Fruit fly (Drosophila melanogaster) whole organism, embryonic: ENCODE data around the gene gro.

ENCODE experiments used
- BEAF-32 ChIP-seq: fragments of 200-800 bp; sonication (Bioruptor generic); optimal IDR thresholded peaks from 3 replicates; lab custom pipeline; 2017; ENCODE audit warnings: missing biosample characterization, missing genetic modification characterization, mild to moderate bottlenecking, moderate library complexity, missing genetic modification reagents
- CG1024 ChIP-seq: fragments of 200-800 bp; sonication (Bioruptor generic); IDR thresholded peaks from 2 replicates; pipeline ENCODE4 v1.3.6; 2022; ENCODE audit warnings: missing biosample characterization, missing genetic modification characterization
- CG11560 ChIP-seq: fragments of 200-800 bp; sonication (Bioruptor generic); IDR thresholded peaks from 3 replicates; pipeline ENCODE4 v1.3.6; 2022; ENCODE audit warnings: missing biosample characterization, missing genetic modification characterization
- CG11696 ChIP-seq: fragments of 200-800 bp; sonication (Bioruptor generic); IDR thresholded peaks from 2 replicates; pipeline ENCODE4 v1.3.6; 2022; ENCODE audit warnings: missing biosample characterization, missing genetic modification characterization
- CG13287 ChIP-seq: fragments of 200-800 bp; sonication (Bioruptor generic); IDR thresholded peaks from 2 replicates; pipeline ENCODE4 v1.3.6; 2022; ENCODE audit warnings: missing biosample characterization, missing genetic modification characterization; ENCODE audit not compliant: partially characterized antibody
- CG13775 ChIP-seq: fragments of 200-800 bp; sonication (Bioruptor generic); optimal IDR thresholded peaks from 3 replicates; lab custom pipeline; 2017; ENCODE audit warnings: missing biosample characterization, mild to moderate bottlenecking, missing genetic modification characterization
- CG14050 ChIP-seq: fragments of 200-800 bp; sonication (Bioruptor generic); IDR thresholded peaks from 3 replicates; pipeline ENCODE4 v1.3.6; 2022; ENCODE audit warnings: missing biosample characterization, missing genetic modification characterization
- CG15269 ChIP-seq: fragments of 200-800 bp; sonication (Bioruptor generic); optimal IDR thresholded peaks from 2 replicates; lab custom pipeline; 2018; ENCODE audit warnings: missing biosample characterization, mild to moderate bottlenecking, missing genetic modification characterization, moderate library complexity
- CG1602 ChIP-seq: fragments of 200-800 bp; sonication (Bioruptor generic); optimal IDR thresholded peaks from 3 replicates; lab custom pipeline; 2016; ENCODE audit warnings: missing biosample characterization, missing genetic modification characterization
- CG17802 ChIP-seq: fragments of 200-800 bp; sonication (Bioruptor generic); optimal IDR thresholded peaks from 2 replicates; lab custom pipeline; 2018; ENCODE audit warnings: missing biosample characterization, mild to moderate bottlenecking, missing genetic modification characterization, moderate library complexity
- CG18011 ChIP-seq: fragments of 200-800 bp; sonication (Bioruptor generic); optimal IDR thresholded peaks from 2 replicates; lab custom pipeline; 2017; ENCODE audit warnings: missing biosample characterization, missing genetic modification characterization, mild to moderate bottlenecking, moderate library complexity, missing genotype
- CG2116 ChIP-seq: fragments of 200-800 bp; sonication (Bioruptor generic); optimal IDR thresholded peaks from 3 replicates; lab custom pipeline; 2018; ENCODE audit warnings: missing biosample characterization, mild to moderate bottlenecking, missing genetic modification characterization
- CG31388 ChIP-seq: fragments of 200-800 bp; sonication (Bioruptor generic); optimal IDR thresholded peaks from 2 replicates; lab custom pipeline; 2016; ENCODE audit warnings: missing biosample characterization, missing genetic modification characterization
- CG3281 ChIP-seq: fragments of 200-800 bp; sonication (Bioruptor generic); optimal IDR thresholded peaks from 3 replicates; lab custom pipeline; 2017; ENCODE audit warnings: missing biosample characterization, mild to moderate bottlenecking, missing genetic modification characterization
- CG33213 ChIP-seq: fragments of 200-800 bp; sonication (Bioruptor generic); optimal IDR thresholded peaks from 3 replicates; lab custom pipeline; 2016; ENCODE audit warnings: missing biosample characterization, missing genetic modification characterization
- CG4820 ChIP-seq: fragments of 200-800 bp; sonication (Bioruptor generic); optimal IDR thresholded peaks from 3 replicates; lab custom pipeline; 2016; ENCODE audit warnings: missing biosample characterization, missing genetic modification characterization
- CG6254 ChIP-seq: fragments of 200-800 bp; sonication (Bioruptor generic); optimal IDR thresholded peaks from 3 replicates; lab custom pipeline; 2017; ENCODE audit warnings: mild to moderate bottlenecking, missing biosample characterization, missing genetic modification reagents, missing genetic modification characterization
- CG6683 ChIP-seq: fragments of 200-800 bp; sonication (Bioruptor generic); optimal IDR thresholded peaks from 2 replicates; lab custom pipeline; 2017; ENCODE audit warnings: missing biosample characterization, mild to moderate bottlenecking, missing genetic modification characterization, missing genetic modification reagents
- CG8944 ChIP-seq: fragments of 200-800 bp; sonication (Bioruptor generic); optimal IDR thresholded peaks from 3 replicates; lab custom pipeline; 2016; ENCODE audit warnings: missing biosample characterization, missing genetic modification characterization
- H2.0 ChIP-seq: fragments of 200-800 bp; sonication (Bioruptor generic); IDR thresholded peaks from 2 replicates; pipeline ENCODE4 v1.3.6; 2022; ENCODE audit warnings: missing biosample characterization, missing genetic modification characterization
- Hand ChIP-seq: fragments of 200-800 bp; sonication (Bioruptor generic); optimal IDR thresholded peaks from 2 replicates; lab custom pipeline; 2017; ENCODE audit warnings: mild to moderate bottlenecking, missing biosample characterization, missing genetic modification reagents, missing genetic modification characterization
- Hr3 ChIP-seq: fragments of 200-800 bp; sonication (Bioruptor generic); optimal IDR thresholded peaks from 3 replicates; lab custom pipeline; 2016; ENCODE audit warnings: missing biosample characterization, missing genetic modification characterization
- MTF-1 ChIP-seq: fragments of 200-800 bp; sonication (Bioruptor generic); optimal IDR thresholded peaks from 2 replicates; lab custom pipeline; 2018; ENCODE audit warnings: missing biosample characterization, mild to moderate bottlenecking, missing genetic modification characterization, borderline replicate concordance
- Max ChIP-seq: fragments of 200-800 bp; sonication (Bioruptor generic); optimal IDR thresholded peaks from 2 replicates; lab custom pipeline; 2016; ENCODE audit warnings: missing biosample characterization, mild to moderate bottlenecking, missing genetic modification characterization
- Ptx1 ChIP-seq: fragments of 200-800 bp; sonication (Bioruptor generic); IDR thresholded peaks from 2 replicates; pipeline ENCODE4 v1.3.6; 2022; ENCODE audit warnings: missing biosample characterization, missing genetic modification characterization
- Rfx ChIP-seq: fragments of 200-800 bp; sonication (Bioruptor generic); IDR thresholded peaks from 2 replicates; pipeline ENCODE4 v1.3.6; 2022; ENCODE audit warnings: missing biosample characterization, missing genetic modification characterization
- Scr ChIP-seq: fragments of 200-800 bp; sonication (Bioruptor generic); IDR thresholded peaks from 2 replicates; pipeline ENCODE4 v1.3.6; 2022; ENCODE audit warnings: missing biosample characterization, missing genetic modification characterization; ENCODE audit not compliant: partially characterized antibody
- Side ChIP-seq: fragments of 200-800 bp; sonication (Bioruptor generic); optimal IDR thresholded peaks from 2 replicates; lab custom pipeline; 2016; ENCODE audit warnings: missing biosample characterization, missing genetic modification characterization
- Sox102F ChIP-seq: fragments of 200-800 bp; sonication (Bioruptor generic); optimal IDR thresholded peaks from 2 replicates; lab custom pipeline; 2018; ENCODE audit warnings: missing biosample characterization, mild to moderate bottlenecking, missing genetic modification characterization, moderate library complexity
- ab ChIP-seq: fragments of 200-800 bp; sonication (Bioruptor generic); optimal IDR thresholded peaks from 2 replicates; lab custom pipeline; 2016; ENCODE audit warnings: missing biosample characterization, missing genetic modification characterization
- ap ChIP-seq: fragments of 200-800 bp; sonication (Bioruptor generic); IDR thresholded peaks from 2 replicates; pipeline ENCODE4 v1.3.6; 2022; ENCODE audit warnings: missing biosample characterization, missing genetic modification characterization
- az2 ChIP-seq: fragments of 200-800 bp; sonication (Bioruptor generic); optimal IDR thresholded peaks from 3 replicates; lab custom pipeline; 2016; ENCODE audit warnings: missing biosample characterization, missing genetic modification characterization
- br ChIP-seq: fragments of >200 bp; optimal IDR thresholded peaks from 2 replicates; lab custom pipeline; 2017
- cato ChIP-seq: fragments of 200-800 bp; sonication (Bioruptor generic); optimal IDR thresholded peaks from 2 replicates; lab custom pipeline; 2016; ENCODE audit warnings: missing biosample characterization, missing genetic modification characterization, borderline replicate concordance
- chm ChIP-seq: fragments of 200-800 bp; sonication (Bioruptor generic); IDR thresholded peaks from 2 replicates; pipeline ENCODE4 v1.3.6; 2022; ENCODE audit warnings: missing biosample characterization, missing genetic modification characterization
- crol ChIP-seq: fragments of 200-800 bp; sonication (Bioruptor generic); IDR thresholded peaks from 2 replicates; pipeline ENCODE4 v1.3.6; 2022; ENCODE audit warnings: missing biosample characterization, missing genetic modification characterization
- dm ChIP-seq: fragments of 200-800 bp; sonication (Bioruptor generic); optimal IDR thresholded peaks from 3 replicates; lab custom pipeline; 2016; ENCODE audit warnings: missing biosample characterization, missing genetic modification characterization
- dmrt99B ChIP-seq: fragments of 200-800 bp; sonication (Bioruptor generic); optimal IDR thresholded peaks from 2 replicates; lab custom pipeline; 2018; ENCODE audit warnings: missing biosample characterization, mild to moderate bottlenecking, missing genetic modification characterization, moderate library complexity
- emc ChIP-seq: fragments of 200-800 bp; sonication (Bioruptor generic); optimal IDR thresholded peaks from 2 replicates; lab custom pipeline; 2016; ENCODE audit warnings: missing biosample characterization, missing genetic modification characterization
- eve ChIP-seq, 2 experiments: fragments of >200 bp; optimal IDR thresholded peaks; 2 replicates each; lab custom pipeline; 2017; ENCODE audit warnings: missing biosample characterization in 2 of 2, missing genetic modification characterization in 2 of 2
- fru ChIP-seq: fragments of >200 bp; optimal IDR thresholded peaks from 2 replicates; lab custom pipeline; 2017
- gsb ChIP-seq: fragments of 200-800 bp; sonication (Bioruptor generic); IDR thresholded peaks from 2 replicates; pipeline ENCODE4 v1.3.6; 2022; ENCODE audit warnings: missing biosample characterization, missing genetic modification characterization
- org-1 ChIP-seq: fragments of 200-800 bp; sonication (Bioruptor generic); optimal IDR thresholded peaks from 2 replicates; lab custom pipeline; 2017; ENCODE audit warnings: missing biosample characterization, missing genetic modification characterization
- pzg ChIP-seq: fragments of 200-800 bp; sonication (Bioruptor generic); optimal IDR thresholded peaks from 3 replicates; lab custom pipeline; 2018; ENCODE audit warnings: missing biosample characterization, mild to moderate bottlenecking, missing genetic modification characterization, moderate library complexity
- schlank ChIP-seq: fragments of 200-800 bp; sonication (Bioruptor generic); optimal IDR thresholded peaks from 2 replicates; lab custom pipeline; 2018; ENCODE audit warnings: missing biosample characterization, mild to moderate bottlenecking, missing genetic modification characterization
- sens-2 ChIP-seq: fragments of 200-800 bp; sonication (Bioruptor generic); IDR thresholded peaks from 2 replicates; pipeline ENCODE4 v1.3.6; 2022; ENCODE audit warnings: missing biosample characterization, missing genetic modification characterization
- sima ChIP-seq: fragments of 200-800 bp; sonication (Bioruptor generic); optimal IDR thresholded peaks from 2 replicates; lab custom pipeline; 2016; ENCODE audit warnings: missing biosample characterization, missing genetic modification characterization
- stc ChIP-seq: fragments of 200-800 bp; sonication (Bioruptor generic); IDR thresholded peaks from 2 replicates; pipeline ENCODE4 v1.3.6; 2022; ENCODE audit warnings: missing biosample characterization, missing genetic modification characterization
- zen ChIP-seq: fragments of 200-800 bp; sonication (Bioruptor generic); optimal IDR thresholded peaks from 3 replicates; lab custom pipeline; 2018; ENCODE audit warnings: missing biosample characterization, mild to moderate bottlenecking, missing genetic modification characterization, moderate library complexity
- zfh2 ChIP-seq: fragments of 200-800 bp; sonication (Bioruptor generic); optimal IDR thresholded peaks from 2 replicates; lab custom pipeline; 2016; ENCODE audit warnings: missing biosample characterization, missing genetic modification characterization

The gro gene

DNA sequence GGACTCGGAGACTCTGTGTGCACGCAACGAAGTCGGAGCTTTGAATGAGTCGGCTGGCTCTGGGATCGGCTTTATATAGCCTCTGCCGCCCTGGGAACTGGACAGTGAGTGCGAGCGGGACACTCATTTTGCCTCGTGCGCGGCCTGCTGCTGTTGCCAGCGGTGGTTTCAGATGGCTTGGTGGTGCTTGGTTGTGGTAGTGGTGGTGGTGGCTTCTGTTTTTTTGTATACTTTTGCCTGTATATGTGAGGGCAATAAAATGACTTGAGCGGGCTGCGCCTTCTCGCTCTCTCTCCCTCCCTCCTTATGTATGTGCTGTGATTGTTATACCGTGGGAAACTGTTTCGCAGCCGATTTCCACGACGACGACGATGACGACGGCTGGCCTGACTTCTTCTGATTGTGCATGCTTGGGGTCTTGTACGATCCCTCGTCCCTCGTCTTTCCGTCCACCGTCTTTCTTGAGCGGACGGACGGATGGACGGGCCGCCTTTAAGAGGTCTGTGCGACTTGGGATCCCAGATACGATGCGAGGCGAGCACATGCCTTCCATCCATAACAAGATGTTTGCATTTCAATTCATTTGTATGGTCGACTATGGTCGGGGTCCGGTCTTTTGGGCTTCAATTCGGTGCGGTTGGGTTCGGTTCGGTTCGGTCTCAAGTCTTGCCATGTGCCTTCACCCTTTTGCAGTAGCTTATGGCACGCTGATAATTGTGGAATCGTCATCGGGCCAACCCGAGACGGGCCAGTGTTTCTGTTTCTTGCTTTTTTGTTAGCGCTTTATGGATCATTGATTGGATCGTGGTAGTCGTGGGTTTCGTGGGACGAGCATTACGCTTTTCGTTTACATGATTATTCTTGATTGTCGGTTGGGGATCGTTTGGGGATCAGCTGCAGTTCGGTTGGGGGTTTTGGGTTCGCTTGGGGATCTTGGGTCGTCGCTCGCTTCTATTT, 35.3 kb upstream of the gro start (continued):
- TF ChIP-seq CG2116 (GFP tag; lab: Kevin White, UChicago) (no peak), CG1602 (GFP tag; lab: Kevin White, UChicago) (no peak), eve (GFP tag; optimal IDR thresholded peaks at IDR 0.05; lab: Kevin White, UChicago) (no peak), sens-2 (GFP tag; lab: Robert Waterston, UW) (peak; percentile 74; the same call in 1 of the 2 replicates), schlank (no peak), H2.0 (GFP tag; lab: Robert Waterston, UW) (no peak), CG13775 (GFP tag; lab: Kevin White, UChicago) (no peak), dmrt99B (tag; lab: Kevin White, UChicago) (peak; percentile 14), gsb (GFP tag; lab: Robert Waterston, UW) (no peak), zfh2 (no peak), cato (GFP tag; lab: Kevin White, UChicago) (no peak), org-1 (GFP tag; lab: Kevin White, UChicago) (no peak), dm (peak; percentile 76), BEAF-32 (GFP tag; lab: Kevin White, UChicago) (no peak), CG18011 (no peak), CG31388 (no peak), Sox102F (GFP tag; lab: Kevin White, UChicago) (no peak), fru (lab: Kevin White, UChicago) (no peak), CG8944 (no peak), chm (GFP tag; lab: Robert Waterston, UW) (no peak), CG11560 (tag; lab: Robert Waterston, UW) (no peak), pzg (no peak), CG6254 (GFP tag; lab: Kevin White, UChicago) (no peak), Hand (GFP tag; lab: Kevin White, UChicago) (no peak), CG14050 (GFP tag; lab: Robert Waterston, UW) (no peak), stc (no peak), Max (GFP tag; lab: Kevin White, UChicago) (peak; percentile 32), CG11696 (no peak), CG1024 (GFP tag; lab: Robert Waterston, UW) (no peak), Hr3 (GFP tag; lab: Kevin White, UChicago) (no peak), az2 (no peak), CG6683 (GFP tag; lab: Kevin White, UChicago) (no peak), CG33213 (GFP tag; lab: Kevin White, UChicago) (no peak), crol (GFP tag; lab: Robert Waterston, UW) (peak; percentile 87), CG3281 (GFP tag; lab: Kevin White, UChicago) (no peak), Rfx (GFP tag; lab: Robert Waterston, UW) (no peak), CG4820 (GFP tag; lab: Kevin White, UChicago) (no peak), sima (GFP tag; lab: Kevin White, UChicago) (no peak), CG17802 (tag; lab: Kevin White, UChicago) (no peak), br (lab: Kevin White, UChicago) (no peak), CG15269 (tag; lab: Kevin White, UChicago) (peak; percentile 50), Scr (GFP tag; lab: Robert Waterston, UW) (no peak), Ptx1 (GFP tag; lab: Robert Waterston, UW) (no peak), Side (no peak), CG13287 (GFP tag; lab: Robert Waterston, UW) (peak; percentile 21; the same call in 1 of the 2 replicates), ap (0 out of 2 replicates have a peak, but pooled peaks have one; percentile 13), MTF-1 (GFP tag; lab: Kevin White, UChicago) (peak; percentile 43), ab (GFP tag; lab: Kevin White, UChicago) (no peak), zen (tag; lab: Kevin White, UChicago) (no peak), emc (GFP tag; lab: Kevin White, UChicago) (no peak)
